Fruit fly (Drosophila melanogaster): Measurements from ENCODE around the gene aay.

aay gene

dm6 chr3L:9398435-9398981, 24.5 kb upstream of the aay start (continued):
- TF ChIP-seq prd (optimal IDR thresholded peaks at IDR 0.05) (no peak), prd (GFP tag; IDR thresholded peaks at IDR 0.05) (peak; percentile 31; the same call in 1 of the 3 replicates), CG2199 (GFP tag; IDR thresholded peaks at IDR 0.05) (0 out of 3 replicates have a peak, but pooled peaks have one; percentile 45), D (optimal IDR thresholded peaks at IDR 0.05) (no peak), D (GFP tag; optimal IDR thresholded peaks at IDR 0.05) (no peak), CG34224 (GFP tag; IDR thresholded peaks at IDR 0.05; ENCODE audit: partially characterized antibody) (no peak), sug (tag; optimal IDR thresholded peaks at IDR 0.05) (peak; percentile 30), CG18262 (tag; optimal IDR thresholded peaks at IDR 0.05) (peak; percentile 0), sna (GFP tag; IDR thresholded peaks at IDR 0.05; ENCODE audit: partially characterized antibody) (no peak), D19B (GFP tag; optimal IDR thresholded peaks at IDR 0.05) (peak; percentile 90), row (GFP tag; IDR thresholded peaks at IDR 0.05) (peak; percentile 59), CG11504 (tag; optimal IDR thresholded peaks at IDR 0.05) (peak; percentile 14), bcd (GFP tag; optimal IDR thresholded peaks at IDR 0.05) (peak; percentile 15), ci (GFP tag; IDR thresholded peaks at IDR 0.05) (peak; percentile 54; the same call in 2 of the 3 replicates), Sry-δ (GFP tag; optimal IDR thresholded peaks at IDR 0.05) (no peak), Jarid2 (GFP tag; optimal IDR thresholded peaks at IDR 0.05) (no peak), BtbVII (GFP tag; optimal IDR thresholded peaks at IDR 0.05) (no peak), CG4424 (GFP tag; optimal IDR thresholded peaks at IDR 0.05) (peak; percentile 25), CG5180 (GFP tag; optimal IDR thresholded peaks at IDR 0.05) (peak; percentile 18), gem (tag; optimal IDR thresholded peaks at IDR 0.05) (peak; percentile 24), CG7372 (GFP tag; IDR thresholded peaks at IDR 0.05) (no peak), CG14965 (GFP tag; optimal IDR thresholded peaks at IDR 0.05; ENCODE audit: borderline replicate concordance) (no peak), Drgx (GFP tag; IDR thresholded peaks at IDR 0.05) (peak; percentile 42; the same call in 1 of the 2 replicates), CG8290 (GFP tag; optimal IDR thresholded peaks at IDR 0.05) (no peak), CG8290 (tag; optimal IDR thresholded peaks at IDR 0.05) (peak in 1 of 2 experiments; percentile 25), Side (GFP tag; optimal IDR thresholded peaks at IDR 0.05) (no peak), CG6175 (GFP tag; IDR thresholded peaks at IDR 0.05) (peak; percentile 38; the same call in 1 of the 3 replicates), CG31441 (GFP tag; IDR thresholded peaks at IDR 0.05) (no peak), CG2712 (tag; optimal IDR thresholded peaks at IDR 0.05) (peak; percentile 12), slbo (GFP tag; IDR thresholded peaks at IDR 0.05) (0 out of 2 replicates have a peak, but pooled peaks have one; percentile 20), Deaf1 (tag; optimal IDR thresholded peaks at IDR 0.05) (no peak), otp (GFP tag; IDR thresholded peaks at IDR 0.05) (0 out of 3 replicates have a peak, but pooled peaks have one; percentile 38), dmrt99B (tag; optimal IDR thresholded peaks at IDR 0.05) (peak; percentile 9), CG8944 (GFP tag; optimal IDR thresholded peaks at IDR 0.05) (no peak), CG7839 (tag; optimal IDR thresholded peaks at IDR 0.05) (peak; percentile 13), dysf (GFP tag; IDR thresholded peaks at IDR 0.05) (peak; percentile 40; the same call in 1 of the 3 replicates), Med (GFP tag) (no peak), D19A (tag; optimal IDR thresholded peaks at IDR 0.05) (peak; percentile 85), CG4820 (GFP tag; optimal IDR thresholded peaks at IDR 0.05) (peak; percentile 12), pan (optimal IDR thresholded peaks at IDR 0.05) (peak in 1 of 2 experiments; percentile 46), pan (GFP tag; optimal IDR thresholded peaks at IDR 0.05 in 1 of 2, IDR thresholded peaks at IDR 0.05 in 1 of 2) (peak in 1 of 2 experiments; percentile 7), sd (tag; optimal IDR thresholded peaks at IDR 0.05) (peak; percentile 30), CG1603 (tag; optimal IDR thresholded peaks at IDR 0.05) (peak; percentile 35), H15 (GFP tag; IDR thresholded peaks at IDR 0.05) (0 out of 3 replicates have a peak, but pooled peaks have one; percentile 41), tx (GFP tag; optimal IDR thresholded peaks at IDR 0.05) (no peak), ttk (GFP tag; IDR thresholded peaks at IDR 0.05) (0 out of 2 replicates have a peak, but pooled peaks have one; percentile 22), HHEX (GFP tag; optimal IDR thresholded peaks at IDR 0.05) (peak; percentile 16), CG12104 (GFP tag; optimal IDR thresholded peaks at IDR 0.05) (no peak), CG31224 (GFP tag; IDR thresholded peaks at IDR 0.05) (no peak), CG6683 (GFP tag; optimal IDR thresholded peaks at IDR 0.05) (no peak), CG6791 (GFP tag; IDR thresholded peaks at IDR 0.05; ENCODE audit: partially characterized antibody) (no peak)

Measured in whole organism, embryonic.